Fruit fly (Drosophila melanogaster) whole organism, adult: Measurements from ENCODE around the gene CG14668.

Experiments used
- CG12768 ChIP-seq: fragments of 200-800 bp; sonication (Bioruptor generic); optimal IDR thresholded peaks from 2 replicates; lab custom pipeline; 2017; ENCODE audit warnings: missing biosample characterization, missing genetic modification characterization, mild to moderate bottlenecking, moderate library complexity, missing genetic modification reagents
- CG1620 ChIP-seq: fragments of 200-800 bp; sonication (Bioruptor generic); optimal IDR thresholded peaks from 2 replicates; lab custom pipeline; 2016; ENCODE audit warnings: missing biosample characterization, missing genetic modification characterization
- CG33017 ChIP-seq: fragments of 200-800 bp; sonication (Bioruptor generic); optimal IDR thresholded peaks from 2 replicates; lab custom pipeline; 2018; ENCODE audit warnings: missing biosample characterization, mild to moderate bottlenecking, missing genetic modification characterization, moderate library complexity
- Crg-1 ChIP-seq: fragments of 200-800 bp; sonication (Bioruptor generic); optimal IDR thresholded peaks from 2 replicates; lab custom pipeline; 2016; ENCODE audit warnings: missing biosample characterization, missing genetic modification characterization
- Hr96 ChIP-seq: fragments of 200-800 bp; sonication (Bioruptor generic); optimal IDR thresholded peaks from 2 replicates; lab custom pipeline; 2016; ENCODE audit warnings: missing biosample characterization, missing genetic modification characterization
- pad ChIP-seq: fragments of 200-800 bp; sonication (Bioruptor generic); optimal IDR thresholded peaks from 3 replicates; lab custom pipeline; 2017; ENCODE audit warnings: missing biosample characterization, missing genetic modification characterization, mild to moderate bottlenecking, moderate library complexity, missing genetic modification reagents
- tj ChIP-seq: fragments of 200-800 bp; sonication (Bioruptor generic); optimal IDR thresholded peaks from 3 replicates; lab custom pipeline; 2017; ENCODE audit warnings: missing biosample characterization, mild to moderate bottlenecking, missing genetic modification characterization, moderate library complexity

- TF ChIP-seq tj (GFP tag; lab: Kevin White, UChicago) (no peak), CG33017 (tag; lab: Kevin White, UChicago) (no peak), CG12768 (GFP tag; lab: Kevin White, UChicago) (no peak), CG1620 (GFP tag; lab: Kevin White, UChicago) (no peak), Hr96 (no peak), pad (GFP tag; lab: Kevin White, UChicago) (no peak), Crg-1 (GFP tag; lab: Kevin White, UChicago) (no peak)
Observed at dm6 chr3R:5412306-5412705, 24.8 kb upstream of the CG14668 start, which contains the start of gene Orco.
